Worm (Caenorhabditis elegans): ENCODE measurements around the gene F33A8.7.

Gene F33A8.7

DNA sequence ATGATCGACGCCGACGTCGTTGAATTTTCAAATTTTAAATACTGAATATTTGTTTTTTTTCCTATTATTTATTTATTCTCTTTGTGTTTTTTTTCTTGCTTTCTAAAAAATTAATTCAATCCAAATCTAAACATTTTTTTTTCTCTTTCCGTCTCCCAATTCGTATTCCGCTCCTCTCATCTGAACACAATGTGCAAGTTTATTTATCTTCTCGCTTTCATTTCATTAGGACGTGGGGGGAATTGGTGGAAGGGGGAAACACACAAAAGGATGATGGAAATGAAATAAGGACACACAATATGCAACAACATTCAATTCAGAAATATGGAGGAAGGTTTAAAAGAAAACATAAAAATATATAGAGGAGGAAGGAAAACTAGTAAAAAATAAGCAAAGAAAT lies 2.3 kb upstream of the F33A8.7 start:
- TF ChIP-seq T22C8.4 (GFP tag; IDR thresholded peaks at IDR 0.05) (no peak), cog-1 (tag; optimal IDR thresholded peaks at IDR 0.05) (no peak), ztf-29 (GFP tag; IDR thresholded peaks at IDR 0.05) (no peak), ref-1 (GFP tag; conservative IDR thresholded peaks at IDR 0.05) (no peak), flt-1 (GFP tag; IDR thresholded peaks at IDR 0.05) (no peak), ztf-23 (GFP tag; IDR thresholded peaks at IDR 0.05) (no peak), klf-2 (GFP tag; conservative IDR thresholded peaks at IDR 0.05) (no peak)

ce11 chrII:11022023-11022422 lies 3.4 kb downstream of the F33A8.7 start, which contains the start of gene let-858:
let-858 (plus strand) TSS chrII:11022370.
- no peak for TF ChIP-seq flt-1 (GFP tag; IDR thresholded peaks at IDR 0.05)

DNA sequence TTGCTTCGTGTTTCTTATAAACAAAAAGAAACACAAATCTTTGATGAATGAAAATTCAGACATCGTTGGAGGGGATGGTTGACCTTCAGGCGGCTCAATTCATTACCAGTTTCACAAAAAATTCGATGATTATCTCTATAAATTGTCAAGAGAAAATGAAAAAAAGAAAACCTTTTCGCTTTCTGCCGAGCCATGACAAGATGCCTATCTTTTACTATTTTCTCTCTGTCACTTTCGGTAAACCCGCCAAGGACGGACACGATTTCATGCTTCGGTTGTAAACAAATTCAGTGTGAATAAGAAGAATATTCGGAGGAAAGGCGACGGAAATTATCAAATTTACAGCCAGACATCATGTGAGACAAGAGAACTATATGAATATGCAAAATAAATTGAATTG lies 4.8 kb downstream of the F33A8.7 start:
- no peak for TF ChIP-seq ztf-29 (GFP tag; IDR thresholded peaks at IDR 0.05)
- TF ChIP-seq ref-1 (GFP tag; conservative IDR thresholded peaks at IDR 0.05) = no peak
- no peak for TF ChIP-seq klf-2 (GFP tag; conservative IDR thresholded peaks at IDR 0.05)
- no peak for TF ChIP-seq tab-1 (GFP tag; IDR thresholded peaks at IDR 0.05)
- no peak for TF ChIP-seq T22C8.4 (GFP tag; IDR thresholded peaks at IDR 0.05)

ce11 chrII:11016884-11017283 lies 8.6 kb downstream of the F33A8.7 start:
- no peak for TF ChIP-seq tab-1 (GFP tag; IDR thresholded peaks at IDR 0.05)
- no peak for TF ChIP-seq ztf-23 (GFP tag; IDR thresholded peaks at IDR 0.05)
- TF ChIP-seq med-1 (GFP tag; optimal IDR thresholded peaks at IDR 0.05; ENCODE audit: insufficient read depth) = no peak
- no peak for TF ChIP-seq klf-2 (GFP tag; conservative IDR thresholded peaks at IDR 0.05)
- TF ChIP-seq cog-1 (tag; optimal IDR thresholded peaks at IDR 0.05) = no peak
- TF ChIP-seq T22C8.4 (GFP tag; IDR thresholded peaks at IDR 0.05) = no peak
- TF ChIP-seq ztf-29 (GFP tag; IDR thresholded peaks at IDR 0.05) = no peak
- no peak for TF ChIP-seq ref-1 (GFP tag; conservative IDR thresholded peaks at IDR 0.05)
- no peak for TF ChIP-seq flt-1 (GFP tag; IDR thresholded peaks at IDR 0.05)

DNA sequence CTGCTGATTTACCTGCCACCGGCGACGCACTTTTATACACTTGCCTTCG lies 8.8 kb downstream of the F33A8.7 start, which contains the start of gene ram-2:
ram-2 (minus strand) TSS at position 47 of the 49 bp plus-strand sequence.
- TF ChIP-seq flt-1 (GFP tag; IDR thresholded peaks at IDR 0.05) = no peak
- TF ChIP-seq ref-1 (GFP tag; conservative IDR thresholded peaks at IDR 0.05) = no peak
- TF ChIP-seq T22C8.4 (GFP tag; IDR thresholded peaks at IDR 0.05) = no peak
- no peak for TF ChIP-seq med-1 (GFP tag; optimal IDR thresholded peaks at IDR 0.05; ENCODE audit: insufficient read depth)
- no peak for TF ChIP-seq cog-1 (tag; optimal IDR thresholded peaks at IDR 0.05)
- TF ChIP-seq klf-2 (GFP tag; conservative IDR thresholded peaks at IDR 0.05) = no peak

DNA sequence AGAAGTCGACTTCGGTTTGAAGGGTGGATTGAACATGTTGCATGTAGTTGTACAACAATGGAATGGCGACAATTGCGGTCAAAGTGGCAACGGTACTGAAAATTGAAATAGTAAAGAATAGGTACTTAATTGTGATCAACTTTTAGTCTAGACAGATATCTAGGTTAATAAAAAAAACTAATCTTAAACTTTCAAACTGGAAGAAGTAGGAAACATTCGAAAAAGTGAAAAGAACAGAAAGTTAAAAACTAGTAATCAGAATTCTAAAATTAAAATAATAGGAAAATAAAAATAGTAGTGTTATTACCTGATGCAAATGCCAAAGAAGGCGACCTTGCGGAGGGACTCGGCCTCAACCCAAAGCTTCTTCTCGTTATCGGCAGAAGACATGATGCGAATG lies 9.0 kb downstream of the F33A8.7 start:
- no peak for TF ChIP-seq flt-1 (GFP tag; IDR thresholded peaks at IDR 0.05)
- TF ChIP-seq ztf-23 (GFP tag; IDR thresholded peaks at IDR 0.05) = no peak
- TF ChIP-seq med-1 (GFP tag; optimal IDR thresholded peaks at IDR 0.05; ENCODE audit: insufficient read depth) = no peak
- no peak for TF ChIP-seq tab-1 (GFP tag; IDR thresholded peaks at IDR 0.05)
- no peak for TF ChIP-seq T22C8.4 (GFP tag; IDR thresholded peaks at IDR 0.05)
- TF ChIP-seq klf-2 (GFP tag; conservative IDR thresholded peaks at IDR 0.05) = no peak
- no peak for TF ChIP-seq cog-1 (tag; optimal IDR thresholded peaks at IDR 0.05)
- TF ChIP-seq ztf-29 (GFP tag; IDR thresholded peaks at IDR 0.05) = no peak
- TF ChIP-seq ref-1 (GFP tag; conservative IDR thresholded peaks at IDR 0.05) = no peak

ce11 chrII:11015734-11016133 lies 9.7 kb downstream of the F33A8.7 start:
- TF ChIP-seq cog-1 (tag; optimal IDR thresholded peaks at IDR 0.05) (no peak), ztf-29 (GFP tag; IDR thresholded peaks at IDR 0.05) (no peak), tab-1 (GFP tag; IDR thresholded peaks at IDR 0.05) (no peak), klf-2 (GFP tag; conservative IDR thresholded peaks at IDR 0.05) (no peak), flt-1 (GFP tag; IDR thresholded peaks at IDR 0.05) (no peak), ztf-23 (GFP tag; IDR thresholded peaks at IDR 0.05) (no peak), T22C8.4 (GFP tag; IDR thresholded peaks at IDR 0.05) (no peak), med-1 (GFP tag; optimal IDR thresholded peaks at IDR 0.05; ENCODE audit: insufficient read depth) (no peak)

DNA sequence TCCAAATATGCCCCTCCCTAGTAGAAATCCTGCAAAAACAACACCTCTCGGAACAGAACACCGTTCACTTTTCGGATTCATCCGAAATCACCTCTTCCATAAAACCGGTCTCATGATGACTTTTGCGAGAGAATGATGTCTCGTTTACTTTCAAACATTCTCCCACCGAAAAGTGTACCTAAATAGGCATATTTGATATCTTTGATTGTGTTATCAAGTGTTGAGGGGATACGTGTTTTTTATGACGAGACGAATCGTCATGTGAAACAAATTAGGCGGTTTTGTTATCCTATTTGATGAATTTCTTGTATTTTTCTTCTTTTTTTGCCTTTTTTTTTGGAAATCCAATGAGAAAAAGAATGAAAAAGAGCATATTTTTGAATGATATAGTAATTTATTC lies 10.3 kb downstream of the F33A8.7 start:
- TF ChIP-seq ztf-23 (GFP tag; IDR thresholded peaks at IDR 0.05) = no peak
- no peak for TF ChIP-seq ref-1 (GFP tag; conservative IDR thresholded peaks at IDR 0.05)
- no peak for TF ChIP-seq cog-1 (tag; optimal IDR thresholded peaks at IDR 0.05)
- no peak for TF ChIP-seq tab-1 (GFP tag; IDR thresholded peaks at IDR 0.05)
- TF ChIP-seq ztf-29 (GFP tag; IDR thresholded peaks at IDR 0.05) = no peak
- no peak for TF ChIP-seq T22C8.4 (GFP tag; IDR thresholded peaks at IDR 0.05)
- TF ChIP-seq flt-1 (GFP tag; IDR thresholded peaks at IDR 0.05) = no peak
- TF ChIP-seq klf-2 (GFP tag; conservative IDR thresholded peaks at IDR 0.05) = no peak
- TF ChIP-seq med-1 (GFP tag; optimal IDR thresholded peaks at IDR 0.05; ENCODE audit: insufficient read depth) = no peak

DNA sequence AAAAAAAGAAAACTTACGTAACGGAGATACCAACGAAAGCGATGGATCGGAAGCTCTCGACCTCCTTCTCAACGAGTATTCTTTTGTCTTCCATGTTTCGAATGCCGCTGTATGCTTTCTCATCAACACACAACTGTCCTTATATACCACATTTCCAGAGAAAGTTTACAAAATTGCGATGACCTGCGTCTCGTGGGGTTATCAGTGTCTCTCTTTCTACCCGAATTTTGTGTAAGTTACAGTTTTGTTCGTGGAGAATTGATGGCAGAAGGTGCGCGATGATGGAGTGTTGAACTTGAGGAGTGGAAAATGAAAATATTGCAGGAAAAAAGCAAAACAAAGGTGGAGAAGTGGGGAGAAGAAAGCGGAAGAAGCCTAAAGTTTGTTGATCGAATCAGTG lies 11.8 kb downstream of the F33A8.7 start, which contains the start of gene col-81:
col-81 (minus strand) TSS at position 101 of the 400 bp plus-strand sequence.
- no peak for TF ChIP-seq flt-1 (GFP tag; IDR thresholded peaks at IDR 0.05)
- no peak for TF ChIP-seq T22C8.4 (GFP tag; IDR thresholded peaks at IDR 0.05)
- no peak for TF ChIP-seq tab-1 (GFP tag; IDR thresholded peaks at IDR 0.05)
- no peak for TF ChIP-seq cog-1 (tag; optimal IDR thresholded peaks at IDR 0.05)
- no peak for TF ChIP-seq ref-1 (GFP tag; conservative IDR thresholded peaks at IDR 0.05)
- no peak for TF ChIP-seq ztf-23 (GFP tag; IDR thresholded peaks at IDR 0.05)
- TF ChIP-seq med-1 (GFP tag; optimal IDR thresholded peaks at IDR 0.05; ENCODE audit: insufficient read depth) = no peak
- no peak for TF ChIP-seq ztf-29 (GFP tag; IDR thresholded peaks at IDR 0.05)
- no peak for TF ChIP-seq klf-2 (GFP tag; conservative IDR thresholded peaks at IDR 0.05)

DNA sequence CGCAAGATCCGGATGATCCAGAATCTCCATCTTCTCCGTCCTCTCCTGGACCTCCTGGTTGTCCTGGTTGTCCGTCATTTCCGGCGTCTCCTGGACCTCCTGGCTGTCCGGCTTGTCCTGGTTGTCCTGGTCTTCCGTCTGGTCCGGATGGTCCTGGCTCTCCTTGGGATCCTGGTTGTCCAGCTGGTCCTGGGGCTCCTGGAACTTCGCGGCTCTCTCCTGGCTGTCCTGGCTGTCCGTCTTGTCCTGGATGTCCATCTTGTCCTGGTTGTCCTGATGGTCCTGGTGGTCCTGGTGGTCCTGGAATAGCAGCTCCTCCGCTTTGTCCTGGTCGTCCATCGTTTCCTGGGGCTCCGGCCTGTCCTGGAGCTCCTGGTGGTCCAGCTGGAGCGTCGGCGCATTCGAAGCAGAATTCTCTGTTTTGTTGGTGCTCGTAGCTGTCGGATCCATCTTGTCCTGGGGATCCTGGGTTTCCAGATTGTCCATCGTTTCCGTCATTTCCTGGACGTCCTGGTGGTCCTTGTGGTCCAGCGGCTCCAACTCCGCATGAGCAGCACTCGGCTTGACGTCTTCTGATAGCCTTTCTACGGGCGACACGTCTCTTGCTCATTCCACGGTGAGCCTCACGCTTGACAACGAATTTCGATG lies 12.8 kb downstream of the F33A8.7 start:
- TF ChIP-seq T22C8.4 (GFP tag; IDR thresholded peaks at IDR 0.05) = no peak
- no peak for TF ChIP-seq cog-1 (tag; optimal IDR thresholded peaks at IDR 0.05)
- peak; percentile 66; the same call in 1 of the 2 replicates for TF ChIP-seq ztf-23 (GFP tag; IDR thresholded peaks at IDR 0.05)
- TF ChIP-seq med-1 (GFP tag; optimal IDR thresholded peaks at IDR 0.05; ENCODE audit: insufficient read depth) = no peak
- TF ChIP-seq ztf-29 (GFP tag; IDR thresholded peaks at IDR 0.05) = no peak
- TF ChIP-seq flt-1 (GFP tag; IDR thresholded peaks at IDR 0.05) = 0 out of 2 replicates have a peak, but pooled peaks have one; percentile 5
- no peak for TF ChIP-seq klf-2 (GFP tag; conservative IDR thresholded peaks at IDR 0.05)
- no peak for TF ChIP-seq ref-1 (GFP tag; conservative IDR thresholded peaks at IDR 0.05)
- TF ChIP-seq tab-1 (GFP tag; IDR thresholded peaks at IDR 0.05) = 0 out of 2 replicates have a peak, but pooled peaks have one; percentile 35
